Worm (Caenorhabditis elegans) whole organism, young adult: ENCODE results near the gene K01G5.8.

ENCODE experiments used
- F49E8.2 ChIP-seq: sonication (generic microtip); optimal IDR thresholded peaks from 3 replicates; lab custom pipeline; 2017; ENCODE audit warnings: missing genetic modification characterization, mild to moderate bottlenecking, missing compliant biosample characterization, antibody characterized with exemption, moderate library complexity; ENCODE audit not compliant: insufficient read depth
- K12H6.12 ChIP-seq: fragments of 200-800 bp; sonication (Bioruptor generic); optimal IDR thresholded peaks from 2 replicates; lab custom pipeline; 2018; ENCODE audit warnings: mild to moderate bottlenecking, missing genetic modification characterization, missing compliant biosample characterization
- T26A5.8 ChIP-seq: sonication (generic microtip); optimal IDR thresholded peaks from 2 replicates; lab custom pipeline; 2016; ENCODE audit warnings: missing genetic modification characterization, missing compliant biosample characterization
- Y53G8AR.9 ChIP-seq: fragments of 200-800 bp; sonication (Bioruptor generic); conservative IDR thresholded peaks from 2 replicates; pipeline ENCODE4 v1.3.6; 2022; ENCODE audit warnings: missing genetic modification reagents, missing genetic modification characterization, missing compliant biosample characterization
- Y95B8A.8 ChIP-seq: fragments of 200-800 bp; sonication (Bioruptor generic); IDR thresholded peaks from 2 replicates; pipeline ENCODE4 v1.3.6; 2022; ENCODE audit warnings: missing genetic modification reagents, missing genetic modification characterization, missing compliant biosample characterization
- ZK185.1 ChIP-seq: sonication (generic microtip); optimal IDR thresholded peaks from 2 replicates; lab custom pipeline; 2016; ENCODE audit warnings: mild to moderate bottlenecking, missing genetic modification characterization, missing compliant biosample characterization; ENCODE audit not compliant: poor library complexity, severe bottlenecking
- ama-1 ChIP-seq, 3 experiments: fragments of 150-350 bp in 1 of 3; sonication (generic microtip) in 2 of 3; optimal IDR thresholded peaks; 2 replicates each; lab custom pipeline; 2014 to 2018; ENCODE audit warnings: missing biosample characterization in 2 of 3, missing genetic modification characterization in 2 of 3, missing genetic modification reagents in 2 of 3
- aptf-3 ChIP-seq: fragments of 200-800 bp; sonication (Bioruptor generic); IDR thresholded peaks from 2 replicates; pipeline ENCODE4 v1.3.6; 2022; ENCODE audit warnings: missing genetic modification characterization, missing compliant biosample characterization
- attf-5 ChIP-seq: fragments of 200-800 bp; sonication (Bioruptor generic); optimal IDR thresholded peaks from 2 replicates; lab custom pipeline; 2018; ENCODE audit warnings: mild to moderate bottlenecking, missing genetic modification characterization, missing compliant biosample characterization
- attf-6 ChIP-seq: fragments of 200-800 bp; sonication (Bioruptor generic); IDR thresholded peaks from 2 replicates; pipeline ENCODE4 v1.3.6; 2022; ENCODE audit warnings: missing genetic modification reagents, missing genetic modification characterization, missing compliant biosample characterization
- cebp-1 ChIP-seq, 2 experiments: fragments of 200-800 bp in 1 of 2; sonication (Bioruptor generic) in 1 of 2; sonication (generic microtip) in 1 of 2; IDR thresholded peaks in 1 of 2; optimal IDR thresholded peaks in 1 of 2; 2 replicates each; pipeline versions ENCODE4 v1.3.6 to Lab custom; 2017 to 2022; ENCODE audit warnings: missing compliant biosample characterization in 2 of 2, missing genetic modification characterization in 2 of 2, mild to moderate bottlenecking in 1 of 2, missing genetic modification reagents in 1 of 2, moderate library complexity in 1 of 2
- ceh-27 ChIP-seq: fragments of 200-800 bp; sonication (Bioruptor generic); optimal IDR thresholded peaks from 2 replicates; lab custom pipeline; 2018; ENCODE audit warnings: mild to moderate bottlenecking, missing genetic modification characterization, moderate library complexity, missing compliant biosample characterization
- chd-7 ChIP-seq: sonication (generic microtip); optimal IDR thresholded peaks from 2 replicates; lab custom pipeline; 2016; ENCODE audit warnings: mild to moderate bottlenecking, missing genetic modification characterization, moderate library complexity, missing compliant biosample characterization
- dox-1 ChIP-seq: fragments of 200-800 bp; sonication (Bioruptor generic); IDR thresholded peaks from 2 replicates; pipeline ENCODE4 v1.3.6; 2022; ENCODE audit warnings: missing genetic modification reagents, missing genetic modification characterization, missing compliant biosample characterization
- hlh-12 ChIP-seq: sonication (generic microtip); optimal IDR thresholded peaks from 2 replicates; lab custom pipeline; 2016; ENCODE audit warnings: missing genetic modification characterization, missing compliant biosample characterization
- hmg-1.2 ChIP-seq: fragments of 200-800 bp; sonication (Bioruptor generic); IDR thresholded peaks from 2 replicates; pipeline ENCODE4 v1.3.6; 2022; ENCODE audit warnings: missing genetic modification reagents, missing genetic modification characterization, missing compliant biosample characterization
- let-607 ChIP-seq, 2 experiments: fragments of 200-800 bp in 1 of 2; sonication (Bioruptor generic) in 1 of 2; sonication (generic microtip) in 1 of 2; optimal IDR thresholded peaks; 2 replicates each; lab custom pipeline; 2016 to 2018; ENCODE audit warnings: mild to moderate bottlenecking in 2 of 2, missing compliant biosample characterization in 2 of 2, missing genetic modification characterization in 2 of 2, moderate library complexity in 2 of 2, missing genotype in 1 of 2
- lin-26 ChIP-seq: fragments of 200-800 bp; sonication (Bioruptor generic); IDR thresholded peaks from 2 replicates; pipeline ENCODE4 v1.3.6; 2022; ENCODE audit warnings: missing genetic modification reagents, missing genetic modification characterization, missing compliant biosample characterization
- lin-35 ChIP-seq, 3 experiments: fragments of 150-350 bp in 2 of 3; sonication (generic microtip) in 1 of 3; optimal IDR thresholded peaks; 2 replicates each; lab custom pipeline; 2014 to 2018; ENCODE audit warnings: missing biosample characterization in 3 of 3, missing genetic modification characterization in 3 of 3, missing genetic modification reagents in 3 of 3
- lin-40 ChIP-seq: sonication (generic microtip); optimal IDR thresholded peaks from 2 replicates; lab custom pipeline; 2016; ENCODE audit warnings: missing genetic modification characterization, mild to moderate bottlenecking, missing compliant biosample characterization, missing genotype, missing genetic modification reagents
- madf-10 ChIP-seq: sonication (generic microtip); optimal IDR thresholded peaks from 2 replicates; lab custom pipeline; 2016; ENCODE audit warnings: mild to moderate bottlenecking, missing genetic modification characterization, missing compliant biosample characterization
- madf-6 ChIP-seq: fragments of 200-800 bp; sonication (Bioruptor generic); IDR thresholded peaks from 2 replicates; pipeline ENCODE4 v1.3.6; 2022; ENCODE audit warnings: missing genetic modification reagents, missing genetic modification characterization, missing compliant biosample characterization
- mcd-1 ChIP-seq: fragments of 200-800 bp; sonication (Bioruptor generic); IDR thresholded peaks from 2 replicates; pipeline ENCODE4 v1.3.6; 2022; ENCODE audit warnings: missing genetic modification reagents, missing genetic modification characterization, missing compliant biosample characterization
- nfya-2 ChIP-seq: fragments of 200-800 bp; sonication (Bioruptor generic); IDR thresholded peaks from 2 replicates; pipeline ENCODE4 v1.3.6; 2022; ENCODE audit warnings: missing genetic modification reagents, missing genetic modification characterization, missing compliant biosample characterization
- nfyb-1 ChIP-seq: fragments of 200-800 bp; sonication (Bioruptor generic); IDR thresholded peaks from 2 replicates; pipeline ENCODE4 v1.3.6; 2022; ENCODE audit warnings: missing genetic modification reagents, missing genetic modification characterization, missing compliant biosample characterization
- nhr-80 ChIP-seq: sonication (generic microtip); optimal IDR thresholded peaks from 2 replicates; lab custom pipeline; 2016; ENCODE audit warnings: missing genetic modification characterization, missing compliant biosample characterization
- nhr-90 ChIP-seq: sonication (generic microtip); optimal IDR thresholded peaks from 2 replicates; lab custom pipeline; 2016; ENCODE audit warnings: missing genotype, mild to moderate bottlenecking, missing genetic modification characterization, missing compliant biosample characterization
- pbrm-1 ChIP-seq: fragments of 200-800 bp; sonication (Bioruptor generic); IDR thresholded peaks from 2 replicates; pipeline ENCODE4 v1.3.6; 2022; ENCODE audit warnings: missing genetic modification reagents, missing genetic modification characterization, missing compliant biosample characterization
- rcor-1 ChIP-seq: fragments of 200-800 bp; sonication (Bioruptor generic); IDR thresholded peaks from 2 replicates; pipeline ENCODE4 v1.3.6; 2022; ENCODE audit warnings: missing genetic modification reagents, missing genetic modification characterization, missing compliant biosample characterization
- snpc-3.4 ChIP-seq: sonication (generic microtip); optimal IDR thresholded peaks from 2 replicates; lab custom pipeline; 2017; ENCODE audit warnings: missing genetic modification characterization, mild to moderate bottlenecking, missing compliant biosample characterization, antibody characterized with exemption, moderate library complexity, missing genotype, missing genetic modification reagents
- snpc-4 ChIP-seq, 5 experiments: fragments of 150-350 bp in 1 of 5; sonication (generic microtip) in 4 of 5; optimal IDR thresholded peaks; 2 replicates each; lab custom pipeline; 2014 to 2018; ENCODE audit warnings: missing genetic modification characterization in 5 of 5, missing biosample characterization in 3 of 5, antibody characterized with exemption in 2 of 5, mild to moderate bottlenecking in 2 of 5, missing compliant biosample characterization in 2 of 5, missing genotype in 2 of 5, moderate library complexity in 2 of 5, missing genetic modification reagents in 1 of 5
- somi-1 ChIP-seq: fragments of 200-800 bp; sonication (Bioruptor generic); optimal IDR thresholded peaks from 2 replicates; lab custom pipeline; 2018; ENCODE audit warnings: mild to moderate bottlenecking, missing genetic modification characterization, missing compliant biosample characterization
- zfh-2 ChIP-seq: fragments of 200-800 bp; sonication (Bioruptor generic); conservative IDR thresholded peaks from 2 replicates; pipeline ENCODE4 v1.3.6; 2022; ENCODE audit warnings: missing genetic modification reagents, missing genetic modification characterization, missing compliant biosample characterization
- ztf-18 ChIP-seq: sonication (generic microtip); optimal IDR thresholded peaks from 2 replicates; lab custom pipeline; 2016; ENCODE audit warnings: missing genotype, mild to moderate bottlenecking, missing genetic modification characterization, missing compliant biosample characterization
- ztf-25 ChIP-seq: fragments of 200-800 bp; sonication (Bioruptor generic); IDR thresholded peaks from 2 replicates; pipeline ENCODE4 v1.3.6; 2022; ENCODE audit warnings: missing genetic modification reagents, missing genetic modification characterization, missing compliant biosample characterization

The K01G5.8 gene

DNA sequence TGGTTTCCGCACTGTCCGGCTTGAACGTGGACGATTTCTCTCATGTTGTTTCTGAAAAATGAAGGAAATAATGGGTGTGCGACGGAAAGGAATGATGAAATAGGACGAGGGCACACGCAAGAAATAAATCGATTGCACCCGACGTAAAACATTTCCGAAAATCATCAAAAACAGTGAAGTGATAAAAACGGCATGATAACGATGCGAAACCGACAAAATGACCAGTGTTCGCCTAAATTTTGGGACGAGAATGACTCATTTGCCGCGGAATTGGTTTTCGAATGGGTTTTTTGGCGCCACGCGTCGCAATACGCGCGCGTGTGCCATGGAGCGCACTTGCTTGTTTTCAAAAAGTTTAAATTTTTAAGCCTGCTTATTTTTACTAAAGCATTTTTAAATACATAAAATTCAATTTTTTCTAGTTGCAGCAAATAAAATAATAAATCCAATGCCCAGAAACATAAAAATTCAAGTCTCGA lies 1.8 kb upstream of the K01G5.8 start, which contains the start of the genes tbb-1 and rib-2 (continued):
- TF ChIP-seq ZK185.1 (tag; lab: Kevin White, UChicago) (no peak), snpc-3.4 (tag; lab: Kevin White, UChicago) (peak; percentile 97), madf-6 (peak; percentile 100), Y95B8A.8 (GFP tag; lab: Robert Waterston, UW) (peak; percentile 99), cebp-1 (GFP tag; IDR thresholded peaks at IDR 0.05; lab: Robert Waterston, UW) (peak; percentile 85), cebp-1 (tag; optimal IDR thresholded peaks at IDR 0.05; lab: Kevin White, UChicago) (peak; percentile 93), nfyb-1 (GFP tag; lab: Robert Waterston, UW) (peak; percentile 91), hlh-12 (tag; lab: Kevin White, UChicago) (no peak), aptf-3 (GFP tag; lab: Robert Waterston, UW) (peak; percentile 87; the same call in 1 of the 2 replicates), F49E8.2 (tag; lab: Kevin White, UChicago) (peak; percentile 95)
- TF ChIP-seq, all 124 proteins: peak for 80

DNA sequence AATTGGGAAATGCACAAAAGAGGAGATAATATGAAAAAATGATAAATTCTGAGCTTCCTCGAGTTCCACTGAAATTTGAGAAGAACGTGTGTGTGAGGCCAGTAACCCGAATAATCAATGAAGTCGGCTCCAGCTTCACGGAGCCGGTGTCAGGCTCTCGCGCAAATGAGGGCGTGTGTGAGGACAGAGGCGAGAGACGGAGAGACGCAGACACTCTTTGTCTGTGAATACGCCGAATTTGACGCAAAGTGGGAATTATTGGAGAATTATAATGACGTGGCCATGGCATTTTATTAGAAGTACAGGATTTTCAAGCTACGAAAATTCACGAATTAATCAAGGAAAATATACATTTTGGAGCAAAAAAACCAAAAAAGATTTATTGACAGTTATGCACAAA lies 670 bp downstream of the K01G5.8 start:
- TF ChIP-seq nhr-80 (tag; lab: Kevin White, UChicago) (peak; percentile 45), madf-6 (peak; percentile 37), ceh-27 (no peak), T26A5.8 (tag; lab: Kevin White, UChicago) (no peak), lin-35 (GFP tag; optimal IDR thresholded peaks at IDR 0.05; lab: Kevin White, UChicago) (peak in 1 of 3 experiments; percentile 34), attf-6 (GFP tag; lab: Robert Waterston, UW) (no peak), nhr-90 (tag; lab: Kevin White, UChicago) (no peak), snpc-4 (GFP tag; optimal IDR thresholded peaks at IDR 0.05; lab: Kevin White, UChicago) (no peak), snpc-4 (tag; optimal IDR thresholded peaks at IDR 0.05; lab: Kevin White, UChicago) (peak in 1 of 4 experiments; percentile 14), madf-10 (tag; lab: Kevin White, UChicago) (peak; percentile 30), ZK185.1 (tag; lab: Kevin White, UChicago) (peak; percentile 35), attf-5 (GFP tag; lab: Kevin White, UChicago) (peak; percentile 78), cebp-1 (GFP tag; IDR thresholded peaks at IDR 0.05; lab: Robert Waterston, UW) (no peak), cebp-1 (tag; optimal IDR thresholded peaks at IDR 0.05; lab: Kevin White, UChicago) (peak; percentile 48), lin-26 (GFP tag; lab: Robert Waterston, UW) (peak; percentile 76), pbrm-1 (GFP tag; lab: Robert Waterston, UW) (peak; percentile 55), ztf-25 (0 out of 2 replicates have a peak, but pooled peaks have one; percentile 34), hmg-1.2 (GFP tag; lab: Robert Waterston, UW) (peak; percentile 42; the same call in 1 of the 2 replicates), rcor-1 (GFP tag; lab: Robert Waterston, UW) (0 out of 2 replicates have a peak, but pooled peaks have one; percentile 5), ztf-18 (tag; lab: Kevin White, UChicago) (peak; percentile 27), K12H6.12 (peak; percentile 53), dox-1 (GFP tag; lab: Robert Waterston, UW) (peak; percentile 51; the same call in 1 of the 2 replicates), somi-1 (GFP tag; lab: Kevin White, UChicago) (no peak), ama-1 (optimal IDR thresholded peaks at IDR 0.05; lab: Kevin White, UChicago) (no peak), ama-1 (GFP tag; optimal IDR thresholded peaks at IDR 0.05; lab: Kevin White, UChicago) (peak in 1 of 2 experiments; percentile 7), let-607 (tag; optimal IDR thresholded peaks at IDR 0.05; lab: Kevin White, UChicago) (peak; percentile 65 to 80), nfya-2 (GFP tag; lab: Robert Waterston, UW) (no peak), zfh-2 (GFP tag; lab: Robert Waterston, UW) (peak; percentile 61), Y53G8AR.9 (GFP tag; lab: Robert Waterston, UW) (0 out of 2 replicates have a peak, but pooled peaks have one; percentile 20), lin-40 (tag; lab: Kevin White, UChicago) (peak; percentile 37), chd-7 (tag; lab: Kevin White, UChicago) (peak; percentile 27), nfyb-1 (GFP tag; lab: Robert Waterston, UW) (peak; percentile 39; the same call in 1 of the 2 replicates), mcd-1 (GFP tag; lab: Robert Waterston, UW) (peak; percentile 62)
